Worm (Caenorhabditis elegans) whole organism, midembryonic: ENCODE measurements around the gene str-85.

Experiments used
- T22C8.4 ChIP-seq: fragments of 200-800 bp; sonication (Bioruptor generic); IDR thresholded peaks from 2 replicates; pipeline ENCODE4 v1.3.6; 2022; ENCODE audit warnings: missing genetic modification characterization, missing compliant biosample characterization
- cog-1 ChIP-seq: sonication (generic microtip); optimal IDR thresholded peaks from 2 replicates; lab custom pipeline; 2016; ENCODE audit warnings: missing genetic modification characterization, missing compliant biosample characterization
- flt-1 ChIP-seq: fragments of 200-800 bp; sonication (Bioruptor generic); IDR thresholded peaks from 2 replicates; pipeline ENCODE4 v1.3.6; 2022; ENCODE audit warnings: missing genetic modification characterization, missing compliant biosample characterization
- klf-2 ChIP-seq: fragments of 200-800 bp; sonication (Bioruptor generic); conservative IDR thresholded peaks from 2 replicates; pipeline ENCODE4 v1.3.6; 2022; ENCODE audit warnings: missing genetic modification reagents, missing genetic modification characterization, missing compliant biosample characterization
- ref-1 ChIP-seq: fragments of 200-800 bp; sonication (Bioruptor generic); conservative IDR thresholded peaks from 2 replicates; pipeline ENCODE4 v1.3.6; 2022; ENCODE audit warnings: missing genetic modification reagents, missing genetic modification characterization, missing compliant biosample characterization
- tab-1 ChIP-seq: fragments of 200-800 bp; sonication (Bioruptor generic); IDR thresholded peaks from 2 replicates; pipeline ENCODE4 v1.3.6; 2022; ENCODE audit warnings: missing genetic modification characterization, missing compliant biosample characterization
- ztf-23 ChIP-seq: fragments of 200-800 bp; sonication (Bioruptor generic); IDR thresholded peaks from 2 replicates; pipeline ENCODE4 v1.3.6; 2022; ENCODE audit warnings: missing genetic modification reagents, missing genetic modification characterization, missing compliant biosample characterization
- ztf-29 ChIP-seq: fragments of 200-800 bp; sonication (Bioruptor generic); IDR thresholded peaks from 2 replicates; pipeline ENCODE4 v1.3.6; 2022; ENCODE audit warnings: missing genetic modification reagents, missing genetic modification characterization, missing compliant biosample characterization

DNA sequence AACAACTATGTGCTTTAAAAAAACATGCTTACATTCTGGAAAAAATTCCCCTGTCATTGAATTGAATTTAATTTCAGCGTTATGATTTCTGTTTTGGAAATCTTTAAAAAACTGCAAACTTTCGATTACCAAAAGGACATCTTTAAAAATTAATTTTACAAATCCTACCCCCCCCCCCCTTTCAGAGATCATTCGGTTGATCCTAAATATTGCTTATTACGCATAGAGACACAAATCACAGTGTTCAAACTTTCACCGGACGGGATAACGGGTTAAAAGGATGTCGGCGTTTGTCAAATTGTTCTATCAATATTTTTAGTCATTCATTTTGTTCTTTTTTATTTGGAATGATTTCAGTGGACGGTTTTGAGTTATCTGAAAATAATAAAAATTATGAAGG lies 47.6 kb upstream of the str-85 start, which contains the start of gene C25E10.4:
- TF ChIP-seq ztf-29 (GFP tag; lab: Robert Waterston, UW) (no peak), ztf-23 (no peak), T22C8.4 (GFP tag; lab: Robert Waterston, UW) (no peak), ref-1 (no peak), flt-1 (GFP tag; lab: Robert Waterston, UW) (no peak), cog-1 (tag; lab: Kevin White, UChicago) (no peak), tab-1 (GFP tag; lab: Robert Waterston, UW) (no peak), klf-2 (no peak)
